Worm (Caenorhabditis elegans): ENCODE measurements around the gene F09E5.7.

F09E5.7 gene

DNA sequence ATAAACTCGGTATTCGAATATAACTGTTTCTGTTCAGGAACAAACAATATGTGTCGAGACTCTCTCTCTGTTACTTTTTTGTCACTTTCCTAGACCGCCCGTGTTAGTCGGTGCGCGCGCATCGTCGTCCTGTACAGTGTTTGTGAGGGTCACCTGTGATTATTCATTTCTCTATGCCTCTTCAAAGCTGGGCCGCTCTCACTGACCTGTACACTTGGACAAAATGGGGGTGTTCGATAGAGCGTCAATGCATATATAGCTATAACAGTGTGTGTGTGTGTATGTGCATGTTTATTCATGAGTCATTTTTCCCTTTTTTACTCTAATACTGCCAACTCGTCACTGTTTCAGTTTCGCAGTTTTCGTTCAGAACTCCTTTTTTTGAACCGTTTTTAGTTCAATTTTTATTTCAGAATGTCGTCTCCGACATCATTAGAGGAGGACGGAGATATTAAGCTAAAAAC is 27.7 kb downstream of the F09E5.7 start, which contains the start of gene pkc-3 (continued):
- TF ChIP-seq cebp-1 (GFP tag; IDR thresholded peaks at IDR 0.05) (no peak), cebp-1 (tag; optimal IDR thresholded peaks at IDR 0.05) (peak; percentile 65), mes-4 (tag; optimal IDR thresholded peaks at IDR 0.05) (no peak), B0261.1 (tag; optimal IDR thresholded peaks at IDR 0.05) (no peak), F57C9.4 (tag; optimal IDR thresholded peaks at IDR 0.05) (no peak), lin-26 (GFP tag; IDR thresholded peaks at IDR 0.05) (peak; percentile 72), F55B11.4 (tag; optimal IDR thresholded peaks at IDR 0.05; ENCODE audit: borderline replicate concordance, insufficient read depth) (no peak), lsy-27 (tag; optimal IDR thresholded peaks at IDR 0.05; ENCODE audit: borderline replicate concordance, insufficient read depth) (no peak), gei-17 (GFP tag; optimal IDR thresholded peaks at IDR 0.05) (peak; percentile 10), ztf-25 (GFP tag; IDR thresholded peaks at IDR 0.05) (no peak), aptf-2 (GFP tag; conservative IDR thresholded peaks at IDR 0.05) (no peak), madf-3 (GFP tag; IDR thresholded peaks at IDR 0.05) (peak; percentile 72), atf-7 (tag; optimal IDR thresholded peaks at IDR 0.05) (peak; percentile 76), madf-6 (GFP tag; IDR thresholded peaks at IDR 0.05) (peak; percentile 70; the same call in 1 of the 2 replicates), rcor-1 (GFP tag; IDR thresholded peaks at IDR 0.05) (peak; percentile 39; the same call in 1 of the 2 replicates), hrde-1 (tag; optimal IDR thresholded peaks at IDR 0.05; ENCODE audit: borderline replicate concordance) (peak; percentile 3), B0019.2 (GFP tag; conservative IDR thresholded peaks at IDR 0.05) (no peak), Y95B8A.8 (GFP tag; IDR thresholded peaks at IDR 0.05) (peak; percentile 88), zim-3 (tag; optimal IDR thresholded peaks at IDR 0.05) (no peak), attf-3 (GFP tag; conservative IDR thresholded peaks at IDR 0.05) (no peak; the same call in 1 of the 2 replicates), hmg-20 (GFP tag; IDR thresholded peaks at IDR 0.05) (0 out of 2 replicates have a peak, but pooled peaks have one; percentile 22), T26A5.8 (tag; optimal IDR thresholded peaks at IDR 0.05) (no peak), egl-44 (GFP tag; IDR thresholded peaks at IDR 0.05) (peak; percentile 30; the same call in 1 of the 2 replicates), madf-8 (GFP tag; conservative IDR thresholded peaks at IDR 0.05) (no peak), egrh-3 (GFP tag; IDR thresholded peaks at IDR 0.05) (peak; percentile 35; the same call in 1 of the 2 replicates), Y53F4B.3 (GFP tag; IDR thresholded peaks at IDR 0.05) (no peak), rpc-1 (optimal IDR thresholded peaks at IDR 0.05) (no peak), rpc-1 (tag; optimal IDR thresholded peaks at IDR 0.05) (no peak), hlh-12 (tag; optimal IDR thresholded peaks at IDR 0.05) (no peak), somi-1 (GFP tag; optimal IDR thresholded peaks at IDR 0.05) (no peak), sea-2 (GFP tag; IDR thresholded peaks at IDR 0.05) (no peak), B0336.3 (GFP tag; IDR thresholded peaks at IDR 0.05) (peak; percentile 92), snpc-1.3 (tag; optimal IDR thresholded peaks at IDR 0.05; ENCODE audit: insufficient read depth) (peak; percentile 30), ceh-27 (GFP tag; optimal IDR thresholded peaks at IDR 0.05) (peak; percentile 65), tbp1 (GFP tag; optimal IDR thresholded peaks at IDR 0.05) (peak; percentile 60), tlf-1 (GFP tag; optimal IDR thresholded peaks at IDR 0.05) (peak; percentile 72), ceh-100 (GFP tag; IDR thresholded peaks at IDR 0.05) (peak; percentile 23; the same call in 1 of the 2 replicates)

DNA sequence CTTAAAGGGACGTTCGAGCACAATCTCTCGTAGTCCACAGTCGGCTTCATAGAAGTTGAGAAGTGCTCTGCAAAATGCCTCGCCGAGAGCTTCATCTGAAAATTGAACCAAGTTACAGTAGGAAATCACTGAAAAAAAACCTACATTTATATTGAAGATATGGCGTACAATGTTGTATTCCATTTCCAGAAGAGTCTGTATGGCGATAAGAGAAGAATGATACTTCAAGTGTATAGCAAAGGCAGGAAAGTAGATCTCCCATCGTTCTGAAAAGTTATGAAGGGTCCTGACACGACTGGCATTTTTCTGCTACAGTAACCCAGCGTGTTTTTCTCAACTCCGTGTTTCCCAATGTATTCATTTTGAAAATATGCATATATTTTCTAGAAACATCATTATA is 32.4 kb downstream of the F09E5.7 start:
- TF ChIP-seq nfyb-1 (GFP tag; IDR thresholded peaks at IDR 0.05) = 0 out of 2 replicates have a peak, but pooled peaks have one; percentile 8
- TF ChIP-seq hrde-1 (tag; optimal IDR thresholded peaks at IDR 0.05; ENCODE audit: borderline replicate concordance) = peak; percentile 53
- no peak for TF ChIP-seq nhr-179 (tag; optimal IDR thresholded peaks at IDR 0.05)
- no peak for TF ChIP-seq somi-1 (GFP tag; optimal IDR thresholded peaks at IDR 0.05)
